Fruit fly (Drosophila melanogaster) Kc167 (cell line): ENCODE measurements around the gene Ugt36F1.

Experiments used
- Myc ChIP-seq: fragments of >200 bp; optimal IDR thresholded peaks from 2 replicates; lab custom pipeline; 2017; ENCODE audit warnings: missing external identifiers
- Sin3A ChIP-seq: fragments of >200 bp; optimal IDR thresholded peaks from 2 replicates; lab custom pipeline; 2018; ENCODE audit warnings: missing external identifiers
- h ChIP-seq: fragments of >200 bp; optimal IDR thresholded peaks from 3 replicates; lab custom pipeline; 2018; ENCODE audit warnings: missing external identifiers
- insv ChIP-seq: fragments of >200 bp; optimal IDR thresholded peaks from 3 replicates; lab custom pipeline; 2018; ENCODE audit warnings: missing external identifiers
- psq ChIP-seq: fragments of >200 bp; optimal IDR thresholded peaks from 2 replicates; lab custom pipeline; 2017; ENCODE audit warnings: missing external identifiers
- ttk ChIP-seq: sonication (Bioruptor generic); optimal IDR thresholded peaks from 2 replicates; lab custom pipeline; 2017; ENCODE audit warnings: missing external identifiers

The Ugt36F1 gene

dm6 chr2L:18812755-18813154 is 6.4 kb upstream of the Ugt36F1 start:
- TF ChIP-seq h (lab: Kevin White, UChicago) (no peak), ttk (no peak), psq (lab: Kevin White, UChicago) (no peak), Sin3A (lab: Kevin White, UChicago) (no peak)

dm6 chr2L:18815194-18815593 is 4.0 kb upstream of the Ugt36F1 start:
- TF ChIP-seq psq (lab: Kevin White, UChicago) (no peak), ttk (no peak), insv (lab: Kevin White, UChicago) (no peak)

- no peak for TF ChIP-seq ttk
- no peak for TF ChIP-seq h (lab: Kevin White, UChicago)
- no peak for TF ChIP-seq insv (lab: Kevin White, UChicago)
- no peak for TF ChIP-seq Sin3A (lab: Kevin White, UChicago)
- TF ChIP-seq psq (lab: Kevin White, UChicago): no peak
- no peak for TF ChIP-seq Myc (lab: Kevin White, UChicago)
These were observed 747 bp upstream of the Ugt36F1 start for dm6 chr2L:18818397-18818796.

- TF ChIP-seq Sin3A (lab: Kevin White, UChicago): no peak
- no peak for TF ChIP-seq psq (lab: Kevin White, UChicago)
- no peak for TF ChIP-seq Myc (lab: Kevin White, UChicago)
These were observed 3.7 kb downstream of the Ugt36F1 start for dm6 chr2L:18822805-18823204.

- TF ChIP-seq ttk (no peak), Myc (lab: Kevin White, UChicago) (no peak), psq (lab: Kevin White, UChicago) (no peak), insv (lab: Kevin White, UChicago) (no peak), Sin3A (lab: Kevin White, UChicago) (no peak), h (lab: Kevin White, UChicago) (no peak)
These were observed 4.2 kb downstream of the Ugt36F1 start, which contains the start of gene Ugt36D1 for dm6 chr2L:18823243-18823803. Ugt36D1 (plus strand) TSS chr2L:18823548.

dm6 chr2L:18826496-18827008 is 7.4 kb downstream of the Ugt36F1 start, which contains the start of gene Ugt36E1:
Ugt36E1 (plus strand) TSS chr2L:18826770.
- TF ChIP-seq Sin3A (lab: Kevin White, UChicago) (no peak), insv (lab: Kevin White, UChicago) (no peak), h (lab: Kevin White, UChicago) (no peak), psq (lab: Kevin White, UChicago) (no peak), ttk (no peak)

- TF ChIP-seq Sin3A (lab: Kevin White, UChicago) (no peak), h (lab: Kevin White, UChicago) (no peak), Myc (lab: Kevin White, UChicago) (no peak), insv (lab: Kevin White, UChicago) (no peak), ttk (no peak), psq (lab: Kevin White, UChicago) (no peak)
These were observed 11.7 kb downstream of the Ugt36F1 start, which contains the start of the genes CG17597 and ScpX for dm6 chr2L:18830587-18831528. CG17597 (minus strand) TSS chr2L:18831153. ScpX (plus strand) TSS chr2L:18831229.

- no peak for TF ChIP-seq ttk
These were observed 15.4 kb downstream of the Ugt36F1 start for dm6 chr2L:18834525-18834924.

- TF ChIP-seq Myc (lab: Kevin White, UChicago) (no peak), insv (lab: Kevin White, UChicago) (no peak), psq (lab: Kevin White, UChicago) (no peak), ttk (no peak), Sin3A (lab: Kevin White, UChicago) (no peak), h (lab: Kevin White, UChicago) (no peak)
These were observed 20.2 kb downstream of the Ugt36F1 start, which contains the start of gene CG10600 for dm6 chr2L:18839143-18839872. CG10600 (minus strand) TSS chr2L:18839679.

dm6 chr2L:18841210-18841609 is 22.1 kb downstream of the Ugt36F1 start, which contains the start of gene CG31752:
CG31752 (minus strand) TSS chr2L:18841310.
- TF ChIP-seq psq (lab: Kevin White, UChicago): no peak
- TF ChIP-seq ttk: no peak
- no peak for TF ChIP-seq h (lab: Kevin White, UChicago)

- no peak for TF ChIP-seq Sin3A (lab: Kevin White, UChicago)
- TF ChIP-seq insv (lab: Kevin White, UChicago): no peak
- no peak for TF ChIP-seq psq (lab: Kevin White, UChicago)
- no peak for TF ChIP-seq Myc (lab: Kevin White, UChicago)
- no peak for TF ChIP-seq ttk
- no peak for TF ChIP-seq h (lab: Kevin White, UChicago)
These were observed 24.4 kb downstream of the Ugt36F1 start for dm6 chr2L:18843560-18843959.
